Fruit fly (Drosophila melanogaster): ENCODE data around the gene CG9853.
A peak's percentile ranks its signal among the peaks of the same experiment; 100 is the strongest.

The CG9853 gene

dm6 chr3R:4402884-4403705 lies 1.3 kb upstream of the CG9853 start, which contains the start of gene lost (continued):
- TF ChIP-seq chif (GFP tag; optimal IDR thresholded peaks at IDR 0.05), result no peak
- TF ChIP-seq CG14710 (tag; optimal IDR thresholded peaks at IDR 0.05), result peak; percentile 54
- peak; percentile 99 for TF ChIP-seq amos (GFP tag; IDR thresholded peaks at IDR 0.05; ENCODE audit: partially characterized antibody)
- TF ChIP-seq CG1602 (GFP tag; optimal IDR thresholded peaks at IDR 0.05), result no peak
- TF ChIP-seq CG8359 (GFP tag; optimal IDR thresholded peaks at IDR 0.05; ENCODE audit: borderline replicate concordance), result no peak
- TF ChIP-seq Hsf (GFP tag; optimal IDR thresholded peaks at IDR 0.05), result no peak
- TF ChIP-seq CG33213 (GFP tag; optimal IDR thresholded peaks at IDR 0.05), result peak; percentile 39
- TF ChIP-seq ara (GFP tag; IDR thresholded peaks at IDR 0.05), result peak; percentile 51; the same call in 1 of the 2 replicates
- TF ChIP-seq h (optimal IDR thresholded peaks at IDR 0.05), result no peak
- TF ChIP-seq dan (GFP tag; IDR thresholded peaks at IDR 0.05), result no peak
- no peak for TF ChIP-seq ro (GFP tag; IDR thresholded peaks at IDR 0.05)
- peak; percentile 58 for TF ChIP-seq CG12391 (tag; optimal IDR thresholded peaks at IDR 0.05)
- no peak for TF ChIP-seq CG12104 (GFP tag; optimal IDR thresholded peaks at IDR 0.05)
- TF ChIP-seq ATbp (GFP tag; optimal IDR thresholded peaks at IDR 0.05), result no peak
- TF ChIP-seq HLH3B (GFP tag; IDR thresholded peaks at IDR 0.05), result no peak
- peak in 1 of 2 experiments; percentile 14 for TF ChIP-seq eve (GFP tag; optimal IDR thresholded peaks at IDR 0.05)
- TF ChIP-seq CG18619 (GFP tag; optimal IDR thresholded peaks at IDR 0.05), result no peak
- TF ChIP-seq CG9932 (GFP tag; IDR thresholded peaks at IDR 0.05), result peak; percentile 81
- TF ChIP-seq slou (GFP tag; optimal IDR thresholded peaks at IDR 0.05), result no peak
- no peak for TF ChIP-seq HmgD (GFP tag; optimal IDR thresholded peaks at IDR 0.05)
- TF ChIP-seq Pdp1 (GFP tag; optimal IDR thresholded peaks at IDR 0.05), result peak in 1 of 2 experiments; percentile 95
- TF ChIP-seq CG8281 (tag; optimal IDR thresholded peaks at IDR 0.05), result no peak
- peak; percentile 10; the same call in 1 of the 2 replicates for TF ChIP-seq rib (GFP tag; IDR thresholded peaks at IDR 0.05)
- no peak for TF ChIP-seq toy (GFP tag; IDR thresholded peaks at IDR 0.05)
- no peak for TF ChIP-seq pita (GFP tag; optimal IDR thresholded peaks at IDR 0.05)
- TF ChIP-seq ase (GFP tag; IDR thresholded peaks at IDR 0.05), result no peak
- peak; percentile 64 for TF ChIP-seq slbo (GFP tag; IDR thresholded peaks at IDR 0.05)
- TF ChIP-seq CG13775 (GFP tag; optimal IDR thresholded peaks at IDR 0.05), result peak; percentile 32
- TF ChIP-seq sc (optimal IDR thresholded peaks at IDR 0.05), result no peak
- TF ChIP-seq sc (GFP tag; optimal IDR thresholded peaks at IDR 0.05), result no peak
- TF ChIP-seq CG3995 (GFP tag; optimal IDR thresholded peaks at IDR 0.05), result peak; percentile 79
- TF ChIP-seq CG3163 (GFP tag; optimal IDR thresholded peaks at IDR 0.05), result no peak
- TF ChIP-seq CG17829 (tag; optimal IDR thresholded peaks at IDR 0.05), result peak; percentile 64
- peak; percentile 62 for TF ChIP-seq CG2712 (tag; optimal IDR thresholded peaks at IDR 0.05)
- TF ChIP-seq Hmx (GFP tag; optimal IDR thresholded peaks at IDR 0.05), result no peak
- peak; percentile 0 for TF ChIP-seq bab2 (GFP tag; optimal IDR thresholded peaks at IDR 0.05)
- peak in 1 of 2 experiments; percentile 20 for TF ChIP-seq Trl (optimal IDR thresholded peaks at IDR 0.05)
- no peak for TF ChIP-seq Trl (GFP tag; optimal IDR thresholded peaks at IDR 0.05)
- peak; percentile 1 for TF ChIP-seq CG12219 (GFP tag; optimal IDR thresholded peaks at IDR 0.05)
- no peak for TF ChIP-seq Oli (tag; optimal IDR thresholded peaks at IDR 0.05)
- peak; percentile 72 for TF ChIP-seq Hmr (GFP tag; optimal IDR thresholded peaks at IDR 0.05)
- peak; percentile 99 for TF ChIP-seq CG13287 (GFP tag; IDR thresholded peaks at IDR 0.05; ENCODE audit: partially characterized antibody)
- TF ChIP-seq CG11398 (GFP tag; optimal IDR thresholded peaks at IDR 0.05), result no peak
- no peak for TF ChIP-seq btn (GFP tag; optimal IDR thresholded peaks at IDR 0.05)
- peak; percentile 96 for TF ChIP-seq CG2116 (GFP tag; optimal IDR thresholded peaks at IDR 0.05)
- TF ChIP-seq Hr39 (optimal IDR thresholded peaks at IDR 0.05), result no peak
- no peak for TF ChIP-seq Awh (GFP tag; IDR thresholded peaks at IDR 0.05)
- no peak for TF ChIP-seq CG31365 (tag; optimal IDR thresholded peaks at IDR 0.05)
- TF ChIP-seq Scr (GFP tag; IDR thresholded peaks at IDR 0.05; ENCODE audit: partially characterized antibody), result peak; percentile 98
- no peak for TF ChIP-seq grn (GFP tag; optimal IDR thresholded peaks at IDR 0.05)
- no peak for TF ChIP-seq CG1647 (GFP tag; optimal IDR thresholded peaks at IDR 0.05)

Data from whole organism, embryonic.